Fruit fly (Drosophila melanogaster): Measurements from ENCODE around the gene CG4558.
A peak's percentile ranks its signal among the peaks of the same experiment; 100 is the strongest.

CG4558 gene

DNA sequence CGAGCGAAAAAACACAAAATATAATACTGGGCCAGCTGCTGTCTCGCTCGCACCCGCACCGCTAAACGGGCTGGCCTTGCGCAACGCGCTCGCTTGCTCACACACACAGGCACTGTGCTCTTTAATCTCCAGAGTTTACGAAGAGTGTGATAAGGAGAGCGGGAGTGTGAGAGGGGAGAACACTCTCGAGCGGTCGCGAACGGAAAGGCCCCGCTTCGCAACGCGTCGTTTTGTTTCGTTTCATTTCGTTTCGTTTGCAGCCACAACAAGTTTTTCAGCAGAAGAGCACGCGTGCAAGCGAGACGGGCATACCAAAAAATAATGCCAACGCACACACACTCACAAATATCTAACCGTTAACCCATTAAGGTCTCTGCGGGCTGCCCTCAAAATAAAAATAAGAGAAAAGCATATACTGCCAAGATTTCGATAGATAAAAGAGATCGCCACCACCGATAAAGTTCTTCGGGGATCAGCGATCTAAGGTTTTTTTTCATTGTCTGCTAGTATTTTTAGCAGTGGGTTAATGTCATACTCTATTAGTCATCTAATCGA lies 12.0 kb downstream of the CG4558 start:
- no peak for TF ChIP-seq Mad (GFP tag; optimal IDR thresholded peaks at IDR 0.05)
- peak; percentile 55 for TF ChIP-seq mam (GFP tag; optimal IDR thresholded peaks at IDR 0.05)
- no peak for TF ChIP-seq gcm (GFP tag; optimal IDR thresholded peaks at IDR 0.05)
- no peak for TF ChIP-seq ash1 (GFP tag; optimal IDR thresholded peaks at IDR 0.05)
- peak; percentile 47; the same call in 1 of the 3 replicates for TF ChIP-seq Opbp (GFP tag; IDR thresholded peaks at IDR 0.05; ENCODE audit: partially characterized antibody)
- peak; percentile 93 for TF ChIP-seq CG13894 (tag; optimal IDR thresholded peaks at IDR 0.05)
- peak; percentile 25; the same call in 1 of the 3 replicates for TF ChIP-seq gce (GFP tag; IDR thresholded peaks at IDR 0.05)
- peak; percentile 20 for TF ChIP-seq pb (GFP tag; optimal IDR thresholded peaks at IDR 0.05)
- no peak for TF ChIP-seq CG42726 (GFP tag; IDR thresholded peaks at IDR 0.05; ENCODE audit: partially characterized antibody)
- TF ChIP-seq vnd (GFP tag; IDR thresholded peaks at IDR 0.05; ENCODE audit: partially characterized antibody): no peak
- TF ChIP-seq vfl (GFP tag; optimal IDR thresholded peaks at IDR 0.05): no peak
- peak; percentile 20 for TF ChIP-seq CG3065 (GFP tag; optimal IDR thresholded peaks at IDR 0.05)
- TF ChIP-seq CG11093 (GFP tag; IDR thresholded peaks at IDR 0.05): no peak
- TF ChIP-seq CHES-1-like (GFP tag; optimal IDR thresholded peaks at IDR 0.05): peak; percentile 29
- TF ChIP-seq CG10462 (GFP tag; optimal IDR thresholded peaks at IDR 0.05): no peak
- no peak for TF ChIP-seq slou (GFP tag; optimal IDR thresholded peaks at IDR 0.05)
- TF ChIP-seq CG11456 (GFP tag; IDR thresholded peaks at IDR 0.05): peak; percentile 73
- peak in 1 of 3 experiments; percentile 74 for TF ChIP-seq Stat92E (GFP tag; optimal IDR thresholded peaks at IDR 0.05)
- peak; percentile 54 for TF ChIP-seq lab (GFP tag; optimal IDR thresholded peaks at IDR 0.05)
- no peak for TF ChIP-seq pan (optimal IDR thresholded peaks at IDR 0.05)
- peak in 1 of 2 experiments; percentile 78 for TF ChIP-seq pan (GFP tag; optimal IDR thresholded peaks at IDR 0.05 in 1 of 2, IDR thresholded peaks at IDR 0.05 in 1 of 2)
- TF ChIP-seq Hr51 (GFP tag; optimal IDR thresholded peaks at IDR 0.05): peak in 1 of 2 experiments; percentile 42
- peak; percentile 88 for TF ChIP-seq CG2199 (GFP tag; IDR thresholded peaks at IDR 0.05)
- TF ChIP-seq CG14050 (GFP tag; IDR thresholded peaks at IDR 0.05): peak; percentile 54; the same call in 1 of the 3 replicates
- TF ChIP-seq Sox100B (GFP tag; optimal IDR thresholded peaks at IDR 0.05): peak; percentile 12
- no peak for TF ChIP-seq CG2129 (GFP tag; IDR thresholded peaks at IDR 0.05; ENCODE audit: partially characterized antibody)
- TF ChIP-seq CG10366 (GFP tag; IDR thresholded peaks at IDR 0.05): peak; percentile 64; the same call in 1 of the 2 replicates
- peak; percentile 66 for TF ChIP-seq Hmr (GFP tag; optimal IDR thresholded peaks at IDR 0.05)
- peak; percentile 40; the same call in 1 of the 3 replicates for TF ChIP-seq Mrtf (GFP tag; IDR thresholded peaks at IDR 0.05)
- TF ChIP-seq Sry-β (GFP tag; optimal IDR thresholded peaks at IDR 0.05): no peak
- peak; percentile 47 for TF ChIP-seq MBD-R2 (GFP tag; IDR thresholded peaks at IDR 0.05)
- peak; percentile 52 for TF ChIP-seq bcd (GFP tag; optimal IDR thresholded peaks at IDR 0.05)
- no peak for TF ChIP-seq Rx (GFP tag; IDR thresholded peaks at IDR 0.05)
- no peak for TF ChIP-seq p53 (GFP tag; optimal IDR thresholded peaks at IDR 0.05)
- peak; percentile 64 for TF ChIP-seq grau (tag; optimal IDR thresholded peaks at IDR 0.05)
- TF ChIP-seq CG32772 (GFP tag; IDR thresholded peaks at IDR 0.05): peak; percentile 66
- TF ChIP-seq Oaz (GFP tag; IDR thresholded peaks at IDR 0.05): peak; percentile 46
- TF ChIP-seq CG34422 (GFP tag; IDR thresholded peaks at IDR 0.05): peak; percentile 29; the same call in 1 of the 3 replicates
- peak; percentile 79 for TF ChIP-seq CG8478 (optimal IDR thresholded peaks at IDR 0.05)
- TF ChIP-seq pho (GFP tag; optimal IDR thresholded peaks at IDR 0.05): peak; percentile 40
- no peak for TF ChIP-seq CG18476 (GFP tag; optimal IDR thresholded peaks at IDR 0.05)
- TF ChIP-seq CG13296 (GFP tag; optimal IDR thresholded peaks at IDR 0.05): peak; percentile 12
- TF ChIP-seq CG1603 (tag; optimal IDR thresholded peaks at IDR 0.05): peak; percentile 6
- TF ChIP-seq klu (GFP tag; IDR thresholded peaks at IDR 0.05): peak; percentile 51
- no peak for TF ChIP-seq CG11398 (GFP tag; optimal IDR thresholded peaks at IDR 0.05)
- TF ChIP-seq CTCF (GFP tag; optimal IDR thresholded peaks at IDR 0.05): no peak
- TF ChIP-seq stwl (tag; optimal IDR thresholded peaks at IDR 0.05): no peak
- peak; percentile 38 for TF ChIP-seq schlank (tag; optimal IDR thresholded peaks at IDR 0.05)
- TF ChIP-seq disco-r (GFP tag; optimal IDR thresholded peaks at IDR 0.05): no peak
- TF ChIP-seq CG4424 (GFP tag; optimal IDR thresholded peaks at IDR 0.05): peak; percentile 3
- TF ChIP-seq chn (GFP tag; optimal IDR thresholded peaks at IDR 0.05): no peak

All from whole organism, embryonic.